Fruit fly (Drosophila melanogaster): Measurements from ENCODE around the gene mRRF2.

Gene mRRF2

dm6 chr3R:22649859-22650258, 36.4 kb downstream of the mRRF2 start:
- no peak for TF ChIP-seq gl (tag; optimal IDR thresholded peaks at IDR 0.05)
- no peak for TF ChIP-seq EcR (GFP tag; optimal IDR thresholded peaks at IDR 0.05)
- TF ChIP-seq CG4496 (GFP tag; IDR thresholded peaks at IDR 0.05), result no peak
- TF ChIP-seq CG17806 (tag; optimal IDR thresholded peaks at IDR 0.05), result no peak
- no peak for TF ChIP-seq CG12605 (GFP tag; IDR thresholded peaks at IDR 0.05)
- TF ChIP-seq fd96Ca (GFP tag; IDR thresholded peaks at IDR 0.05), result no peak
- no peak for TF ChIP-seq Pif1A (GFP tag; optimal IDR thresholded peaks at IDR 0.05)
- no peak for TF ChIP-seq Pif1B (GFP tag; optimal IDR thresholded peaks at IDR 0.05)
- no peak for TF ChIP-seq CG8159 (tag; optimal IDR thresholded peaks at IDR 0.05)
- TF ChIP-seq CG10348 (GFP tag; IDR thresholded peaks at IDR 0.05), result no peak
- no peak for TF ChIP-seq Ets98B (GFP tag; IDR thresholded peaks at IDR 0.05)
- no peak for TF ChIP-seq Snoo (tag; optimal IDR thresholded peaks at IDR 0.05)
- TF ChIP-seq CG14655 (GFP tag; optimal IDR thresholded peaks at IDR 0.05), result no peak
- TF ChIP-seq CG8301 (tag; optimal IDR thresholded peaks at IDR 0.05), result no peak
- TF ChIP-seq CG15710 (tag; optimal IDR thresholded peaks at IDR 0.05), result no peak
- no peak for TF ChIP-seq CG32121 (GFP tag; IDR thresholded peaks at IDR 0.05)
- TF ChIP-seq D1 (tag; optimal IDR thresholded peaks at IDR 0.05), result no peak

dm6 chr3R:22663115-22663514, 49.6 kb downstream of the mRRF2 start:
- TF ChIP-seq CG10348 (GFP tag; IDR thresholded peaks at IDR 0.05) (no peak), CG17806 (tag; optimal IDR thresholded peaks at IDR 0.05) (no peak), CG13204 (GFP tag; optimal IDR thresholded peaks at IDR 0.05) (no peak), CG8159 (tag; optimal IDR thresholded peaks at IDR 0.05) (peak; percentile 28), rn (GFP tag; IDR thresholded peaks at IDR 0.05) (no peak), Pif1B (GFP tag; optimal IDR thresholded peaks at IDR 0.05) (no peak), Pif1A (GFP tag; optimal IDR thresholded peaks at IDR 0.05) (peak; percentile 72), CG14655 (GFP tag; optimal IDR thresholded peaks at IDR 0.05) (peak; percentile 37), gl (tag; optimal IDR thresholded peaks at IDR 0.05) (no peak), EcR (GFP tag; optimal IDR thresholded peaks at IDR 0.05) (no peak), CG4496 (GFP tag; IDR thresholded peaks at IDR 0.05) (peak; percentile 68), CG15710 (tag; optimal IDR thresholded peaks at IDR 0.05) (peak; percentile 62), Ets98B (GFP tag; IDR thresholded peaks at IDR 0.05) (peak; percentile 21; the same call in 1 of the 2 replicates), fd96Ca (GFP tag; IDR thresholded peaks at IDR 0.05) (no peak), CG32121 (GFP tag; IDR thresholded peaks at IDR 0.05) (peak; percentile 61), CG34367 (tag; optimal IDR thresholded peaks at IDR 0.05) (peak; percentile 61), CG8301 (tag; optimal IDR thresholded peaks at IDR 0.05) (peak; percentile 45), CG9948 (tag; optimal IDR thresholded peaks at IDR 0.05) (peak; percentile 45), D1 (tag; optimal IDR thresholded peaks at IDR 0.05) (no peak), Snoo (tag; optimal IDR thresholded peaks at IDR 0.05) (no peak), CG12605 (GFP tag; IDR thresholded peaks at IDR 0.05) (no peak)

- TF ChIP-seq CG10348 (GFP tag; IDR thresholded peaks at IDR 0.05) (no peak), CG12605 (GFP tag; IDR thresholded peaks at IDR 0.05) (peak; percentile 57), EcR (GFP tag; optimal IDR thresholded peaks at IDR 0.05) (no peak), CG17806 (tag; optimal IDR thresholded peaks at IDR 0.05) (no peak), CG34367 (tag; optimal IDR thresholded peaks at IDR 0.05) (peak; percentile 17), fd96Ca (GFP tag; IDR thresholded peaks at IDR 0.05) (peak; percentile 90), rn (GFP tag; IDR thresholded peaks at IDR 0.05) (peak; percentile 51; the same call in 1 of the 2 replicates), gl (tag; optimal IDR thresholded peaks at IDR 0.05) (no peak), CG15710 (tag; optimal IDR thresholded peaks at IDR 0.05) (peak; percentile 14), CG9948 (tag; optimal IDR thresholded peaks at IDR 0.05) (peak; percentile 26), CG32121 (GFP tag; IDR thresholded peaks at IDR 0.05) (peak; percentile 78), CG8301 (tag; optimal IDR thresholded peaks at IDR 0.05) (peak; percentile 79), D1 (tag; optimal IDR thresholded peaks at IDR 0.05) (no peak), Pif1B (GFP tag; optimal IDR thresholded peaks at IDR 0.05) (peak; percentile 23), CG4496 (GFP tag; IDR thresholded peaks at IDR 0.05) (peak; percentile 86), Pif1A (GFP tag; optimal IDR thresholded peaks at IDR 0.05) (peak; percentile 78), CG8159 (tag; optimal IDR thresholded peaks at IDR 0.05) (no peak), CG14655 (GFP tag; optimal IDR thresholded peaks at IDR 0.05) (peak; percentile 73), CG13204 (GFP tag; optimal IDR thresholded peaks at IDR 0.05) (no peak), Snoo (tag; optimal IDR thresholded peaks at IDR 0.05) (no peak), Ets98B (GFP tag; IDR thresholded peaks at IDR 0.05) (peak; percentile 87)
Observed at dm6 chr3R:22664274-22664673, 50.8 kb downstream of the mRRF2 start.

Data from whole organism, pupa.